Fruit fly (Drosophila melanogaster) Kc167 (cell line): Measurements from ENCODE around the gene CG8132.

Experiments used
- Myc ChIP-seq: fragments of >200 bp; optimal IDR thresholded peaks from 2 replicates; lab custom pipeline; 2017; ENCODE audit warnings: missing external identifiers
- Sin3A ChIP-seq: fragments of >200 bp; optimal IDR thresholded peaks from 2 replicates; lab custom pipeline; 2018; ENCODE audit warnings: missing external identifiers
- h ChIP-seq: fragments of >200 bp; optimal IDR thresholded peaks from 3 replicates; lab custom pipeline; 2018; ENCODE audit warnings: missing external identifiers
- insv ChIP-seq: fragments of >200 bp; optimal IDR thresholded peaks from 3 replicates; lab custom pipeline; 2018; ENCODE audit warnings: missing external identifiers
- psq ChIP-seq: fragments of >200 bp; optimal IDR thresholded peaks from 2 replicates; lab custom pipeline; 2017; ENCODE audit warnings: missing external identifiers
- ttk ChIP-seq: sonication (Bioruptor generic); optimal IDR thresholded peaks from 2 replicates; lab custom pipeline; 2017; ENCODE audit warnings: missing external identifiers

CG8132 gene

DNA sequence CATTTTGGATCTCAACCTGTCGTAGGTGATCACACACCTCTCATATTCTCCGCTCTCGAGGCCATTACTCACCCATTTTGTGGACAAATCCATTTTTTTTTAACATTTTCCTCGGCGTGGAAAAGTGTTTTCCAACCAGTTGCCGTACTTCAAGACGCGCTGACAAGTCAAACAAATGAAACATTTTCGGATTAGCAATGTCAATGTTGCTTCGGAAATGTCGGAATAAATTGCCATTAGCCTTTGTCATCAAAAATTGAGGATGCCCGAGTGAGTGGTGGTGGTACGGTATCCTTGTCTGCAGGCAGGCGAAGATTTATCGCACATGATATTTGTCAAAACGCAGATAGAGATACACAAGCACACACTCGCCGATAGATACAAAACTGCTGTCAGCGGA is 26.0 kb downstream of the CG8132 start:
- no peak for TF ChIP-seq psq (lab: Kevin White, UChicago)
- TF ChIP-seq insv = no peak
- TF ChIP-seq Myc (lab: Kevin White, UChicago) = no peak
- TF ChIP-seq Sin3A (lab: Kevin White, UChicago) = no peak
- no peak for TF ChIP-seq h
- no peak for TF ChIP-seq ttk

DNA sequence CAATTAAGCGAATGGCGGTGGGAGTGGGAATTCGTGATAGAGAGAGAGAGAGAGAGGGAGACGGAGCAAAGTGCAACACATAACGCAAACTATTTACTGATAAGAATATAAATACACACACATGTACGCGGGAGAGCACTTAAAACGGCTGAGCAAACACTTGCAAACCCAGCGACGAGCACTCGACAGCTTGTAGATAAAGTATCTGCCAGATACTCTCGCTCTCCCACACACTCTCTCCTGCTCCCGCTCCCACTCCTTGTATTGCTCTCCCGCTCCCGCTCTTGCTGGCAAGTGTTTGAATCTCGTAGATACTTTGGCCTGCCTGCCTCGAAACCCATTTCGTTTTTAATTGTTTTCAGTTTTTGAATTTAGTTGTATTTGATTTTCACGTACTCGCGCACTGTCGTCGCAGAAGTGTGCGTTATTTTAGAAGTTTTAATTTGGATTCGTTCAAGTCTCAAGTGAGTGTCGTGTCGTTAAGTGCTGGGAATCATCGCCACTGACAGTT is 26.9 kb downstream of the CG8132 start:
- no peak for TF ChIP-seq insv
- no peak for TF ChIP-seq psq (lab: Kevin White, UChicago)
- no peak for TF ChIP-seq ttk
- TF ChIP-seq Sin3A (lab: Kevin White, UChicago) = no peak
- no peak for TF ChIP-seq Myc (lab: Kevin White, UChicago)

DNA sequence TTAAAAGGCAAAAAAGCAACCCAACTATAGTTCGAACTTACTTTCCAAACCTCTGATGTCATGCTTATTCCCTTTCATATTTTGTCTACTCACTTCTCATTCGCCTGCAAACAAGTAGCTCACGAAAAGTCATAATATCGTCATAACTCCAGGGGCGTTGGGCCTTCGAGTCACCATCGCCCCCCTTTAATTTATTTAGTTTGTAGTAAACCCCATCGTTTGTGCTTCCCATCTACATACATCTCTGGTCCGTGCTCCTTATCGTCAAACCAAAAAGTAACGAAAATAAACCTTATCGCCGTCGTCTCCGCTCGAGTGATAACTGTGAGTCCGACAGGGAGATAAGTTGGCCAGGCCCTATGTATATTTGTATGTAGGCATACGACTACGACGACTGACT is 27.7 kb downstream of the CG8132 start:
- no peak for TF ChIP-seq insv
- no peak for TF ChIP-seq Myc (lab: Kevin White, UChicago)
- no peak for TF ChIP-seq h
- no peak for TF ChIP-seq psq (lab: Kevin White, UChicago)
- TF ChIP-seq Sin3A (lab: Kevin White, UChicago) = no peak
- TF ChIP-seq ttk = no peak

DNA sequence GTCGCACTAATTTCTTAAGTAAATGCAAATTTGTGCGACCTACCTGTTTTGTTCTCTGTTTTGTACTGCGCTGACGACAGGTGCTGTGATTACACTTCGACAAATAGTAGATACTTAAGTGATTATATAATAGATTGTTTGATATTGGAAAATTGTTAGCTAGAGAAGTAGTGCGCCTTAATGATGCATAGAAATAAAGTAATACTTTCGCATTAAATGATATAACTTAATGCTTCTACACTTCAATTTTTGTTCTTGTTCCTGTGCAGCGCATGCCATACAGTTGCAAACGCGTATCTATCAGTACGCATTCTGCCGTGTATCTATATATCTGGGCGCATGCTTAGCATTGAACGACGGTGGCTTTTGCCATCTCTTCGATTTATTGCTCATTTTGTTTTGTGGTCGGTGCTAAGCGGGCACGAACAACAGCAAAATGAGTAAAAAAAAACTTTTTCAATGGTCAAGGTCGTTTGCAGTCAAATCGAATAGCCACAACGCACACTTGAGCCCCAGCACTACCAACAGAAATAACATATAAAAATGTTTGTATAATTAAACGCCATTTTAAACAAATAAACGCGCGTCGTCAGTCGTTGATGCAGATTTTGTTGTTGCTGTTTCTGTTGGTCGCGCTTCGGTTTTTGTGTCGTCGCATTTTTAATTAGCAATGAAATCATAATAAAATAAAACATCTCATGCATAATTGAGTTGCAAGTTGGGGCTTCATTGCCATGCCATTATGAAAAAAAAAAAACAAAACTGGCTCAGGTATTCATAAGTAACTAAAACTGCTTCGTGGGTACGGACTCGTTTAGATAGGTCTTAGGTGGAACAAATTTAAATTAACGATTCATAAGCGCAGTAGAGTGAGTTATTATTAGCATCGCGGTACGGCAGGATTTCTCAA is 29.3 kb downstream of the CG8132 start:
- TF ChIP-seq insv (no peak), Sin3A (lab: Kevin White, UChicago) (no peak), h (no peak), ttk (no peak), Myc (lab: Kevin White, UChicago) (no peak), psq (lab: Kevin White, UChicago) (no peak)

DNA sequence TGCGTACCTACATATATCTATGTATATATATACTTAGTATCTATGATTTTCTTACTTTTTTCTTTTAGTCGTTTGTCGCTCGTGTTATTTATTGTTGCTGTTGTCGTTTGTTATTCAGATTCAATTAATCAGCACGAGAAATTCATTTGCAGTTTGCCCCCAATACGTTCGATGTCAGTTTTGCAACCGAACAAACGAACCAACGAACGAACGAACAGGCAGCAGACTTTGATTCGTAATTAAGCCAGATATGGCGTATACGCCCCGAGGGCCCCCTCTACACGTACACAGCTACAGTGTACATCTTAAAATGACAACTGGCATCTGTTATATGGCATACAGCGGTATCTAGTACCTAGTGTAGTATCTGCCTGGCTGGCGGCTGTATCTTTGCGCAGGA is 32.0 kb downstream of the CG8132 start:
- no peak for TF ChIP-seq ttk
- no peak for TF ChIP-seq psq (lab: Kevin White, UChicago)
- TF ChIP-seq Sin3A (lab: Kevin White, UChicago) = no peak
- TF ChIP-seq h = no peak
- TF ChIP-seq insv = no peak
- no peak for TF ChIP-seq Myc (lab: Kevin White, UChicago)

DNA sequence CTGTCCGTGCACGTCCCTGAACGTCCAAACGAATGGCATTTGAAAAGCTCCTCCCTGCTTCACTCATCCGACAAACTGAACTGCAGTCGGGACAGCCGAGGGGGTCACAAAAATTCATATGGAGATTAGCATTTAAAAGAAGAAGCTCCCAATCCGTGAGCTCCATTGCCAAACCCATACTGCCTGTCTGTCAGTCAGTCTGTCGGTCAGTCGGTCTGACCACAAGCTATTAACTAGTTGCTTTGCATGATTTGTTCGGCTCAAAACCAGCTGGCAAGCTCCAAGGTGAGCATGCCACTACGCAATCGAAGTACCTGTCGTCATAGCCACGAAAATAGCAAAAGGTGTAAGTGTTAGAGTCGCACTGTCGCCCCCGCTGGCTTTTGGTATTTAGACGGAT is 32.5 kb downstream of the CG8132 start:
- TF ChIP-seq h (no peak), Sin3A (lab: Kevin White, UChicago) (no peak), Myc (lab: Kevin White, UChicago) (no peak), insv (no peak), ttk (no peak), psq (lab: Kevin White, UChicago) (no peak)

DNA sequence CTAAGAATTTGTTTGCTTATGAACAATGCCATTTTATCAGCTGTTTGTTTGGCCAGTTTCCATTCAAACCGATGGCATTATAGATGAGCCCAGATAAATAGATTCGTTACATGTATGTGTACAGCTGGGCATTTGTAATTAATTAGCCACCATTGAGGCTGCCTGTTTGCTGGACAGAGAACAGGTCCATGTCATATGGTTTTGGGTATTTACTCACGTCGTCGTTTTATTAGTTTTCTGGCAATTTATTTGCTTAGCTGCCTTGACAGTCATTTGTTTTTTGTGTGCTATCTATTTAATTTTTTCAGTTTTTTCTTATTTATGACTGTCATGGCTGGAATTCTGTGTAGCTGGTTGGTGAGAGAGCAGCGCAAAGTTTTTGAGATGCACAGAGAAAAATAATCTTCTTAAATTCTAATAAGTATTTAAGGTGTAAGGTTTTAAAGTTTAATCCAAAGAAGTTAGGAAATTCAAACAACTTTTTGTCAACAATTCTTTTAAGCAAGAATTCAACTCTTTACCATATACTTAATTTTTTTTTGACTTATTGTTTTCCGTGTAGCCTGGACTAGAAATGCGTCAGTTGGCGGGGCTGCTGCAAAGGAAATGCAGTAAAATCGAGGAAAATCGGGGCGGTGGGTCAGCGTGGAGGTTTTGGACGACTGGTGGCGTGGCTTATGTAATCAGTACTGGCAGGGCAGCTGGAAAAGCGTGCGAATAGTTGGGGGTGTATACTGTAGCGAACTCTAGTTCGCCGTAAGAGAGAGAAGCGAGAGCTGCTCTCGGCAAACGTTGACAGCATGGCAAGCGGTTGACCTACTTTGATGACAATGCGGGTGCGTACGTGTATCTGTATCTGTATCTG is 33.5 kb downstream of the CG8132 start:
- TF ChIP-seq psq (lab: Kevin White, UChicago) (no peak), Sin3A (lab: Kevin White, UChicago) (no peak), insv (no peak), Myc (lab: Kevin White, UChicago) (no peak), h (no peak), ttk (no peak)

DNA sequence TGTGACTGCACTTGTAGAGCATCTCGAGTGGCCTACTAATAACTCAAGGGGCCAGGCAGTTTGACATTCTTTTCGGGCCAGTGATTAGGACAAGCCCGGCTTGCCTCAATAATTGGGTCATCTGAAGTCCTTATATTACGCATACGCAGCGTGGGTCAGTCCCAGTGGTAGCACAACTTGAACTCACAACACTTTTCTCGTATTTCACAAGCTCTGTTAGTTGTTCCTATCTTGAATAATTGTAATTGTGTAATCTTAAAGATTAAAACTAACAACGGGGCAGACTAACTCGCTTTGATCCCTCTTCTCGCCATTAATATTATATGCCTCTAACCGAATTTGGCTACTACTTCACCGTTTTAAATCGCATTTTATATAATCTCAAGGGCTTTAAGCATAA is 34.6 kb downstream of the CG8132 start:
- no peak for TF ChIP-seq Sin3A (lab: Kevin White, UChicago)
- TF ChIP-seq psq (lab: Kevin White, UChicago) = no peak
- TF ChIP-seq ttk = no peak
- no peak for TF ChIP-seq insv
- no peak for TF ChIP-seq Myc (lab: Kevin White, UChicago)
- TF ChIP-seq h = no peak

DNA sequence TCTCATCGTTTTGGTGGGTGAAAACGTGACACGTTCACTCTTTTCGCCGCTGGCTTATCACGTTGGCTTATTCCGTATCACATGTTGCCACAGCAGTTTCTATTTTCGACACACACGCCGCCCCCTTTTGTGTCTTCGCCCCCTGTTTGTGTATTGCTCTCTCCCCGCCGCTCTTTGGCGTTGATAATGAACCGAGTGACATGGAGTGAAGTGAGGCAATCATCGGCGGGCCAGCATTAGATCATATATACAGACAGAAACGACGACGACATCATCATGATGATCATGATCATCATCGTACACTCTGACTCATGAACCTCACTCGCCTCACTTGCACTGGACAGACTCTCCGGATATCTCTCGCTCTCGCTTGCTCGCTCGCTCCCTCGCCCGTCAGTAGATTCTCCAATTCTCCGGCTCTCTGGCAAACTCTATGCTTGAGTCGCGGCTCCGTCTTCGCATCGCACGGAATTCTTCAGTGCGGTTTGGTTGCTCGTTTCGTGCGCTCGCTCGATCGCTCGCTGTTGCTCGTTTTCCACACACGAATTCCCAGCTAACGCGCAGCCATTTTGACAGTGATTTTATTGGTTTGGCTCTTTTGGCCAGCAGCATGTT is 35.2 kb downstream of the CG8132 start:
- TF ChIP-seq psq (lab: Kevin White, UChicago) (no peak), Myc (lab: Kevin White, UChicago) (no peak), h (no peak), insv (no peak), ttk (no peak), Sin3A (lab: Kevin White, UChicago) (no peak)

DNA sequence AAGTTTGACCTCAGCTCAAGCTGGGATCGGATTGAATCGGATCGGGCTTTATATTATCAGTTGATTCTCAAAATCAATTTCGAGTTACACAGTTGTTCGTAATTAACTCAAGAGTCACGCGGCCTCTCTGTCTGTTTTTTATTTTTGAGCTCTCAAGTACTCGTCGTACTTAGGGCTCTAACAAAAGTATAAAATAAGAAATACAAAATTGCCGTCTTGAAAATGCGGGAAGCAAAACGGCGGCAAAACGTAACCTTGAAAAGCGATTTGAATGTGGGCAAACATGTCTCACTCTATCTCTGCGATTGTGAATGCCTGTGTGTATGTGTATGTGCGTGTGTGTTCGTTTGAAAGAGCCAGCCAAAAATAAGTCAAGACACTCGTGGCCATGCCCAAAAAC is 36.3 kb downstream of the CG8132 start:
- no peak for TF ChIP-seq insv
- TF ChIP-seq ttk = no peak
- no peak for TF ChIP-seq psq (lab: Kevin White, UChicago)
- no peak for TF ChIP-seq Myc (lab: Kevin White, UChicago)
- no peak for TF ChIP-seq Sin3A (lab: Kevin White, UChicago)
- TF ChIP-seq h = no peak

DNA sequence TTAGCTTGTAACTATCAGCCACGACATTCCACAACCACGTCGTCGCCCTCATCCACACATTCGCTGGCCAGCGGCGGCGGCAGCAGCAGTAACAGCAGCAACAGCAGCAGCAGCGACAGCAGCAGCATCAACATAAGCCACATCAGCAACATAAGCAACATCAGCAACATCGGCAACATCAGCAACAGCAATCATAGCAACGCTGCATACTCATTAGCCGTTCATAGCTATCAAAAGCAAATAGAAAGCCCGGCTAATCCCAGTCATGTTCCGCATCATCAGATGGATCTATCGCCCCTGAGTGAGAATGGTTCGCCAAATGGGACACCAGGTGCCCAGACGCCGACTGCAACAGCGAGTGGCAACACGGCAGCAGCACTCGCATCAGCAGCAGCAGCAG is 39.8 kb downstream of the CG8132 start:
- no peak for TF ChIP-seq ttk
- TF ChIP-seq psq (lab: Kevin White, UChicago) = no peak
- no peak for TF ChIP-seq Myc (lab: Kevin White, UChicago)
- no peak for TF ChIP-seq h
- no peak for TF ChIP-seq Sin3A (lab: Kevin White, UChicago)
- no peak for TF ChIP-seq insv

DNA sequence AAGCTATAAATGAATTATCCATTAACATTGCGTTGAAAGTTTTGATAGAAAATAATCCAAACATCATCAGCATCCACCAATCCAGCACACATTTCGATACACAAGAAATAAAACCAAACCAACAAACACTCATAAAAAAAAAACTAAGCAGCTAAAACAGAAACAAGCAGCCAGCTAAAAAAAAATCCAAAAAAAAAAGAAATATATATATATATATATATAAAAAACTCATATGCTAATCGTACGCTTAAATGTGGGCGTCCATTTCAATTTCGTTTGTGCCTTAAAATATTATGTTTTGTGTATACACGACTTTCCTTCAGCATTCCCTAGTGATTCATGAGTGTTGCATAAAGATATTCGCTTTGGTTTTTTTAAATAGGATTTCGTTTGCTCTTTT is 40.7 kb downstream of the CG8132 start:
- TF ChIP-seq psq (lab: Kevin White, UChicago) = no peak
- TF ChIP-seq insv = no peak
- TF ChIP-seq ttk = no peak
- no peak for TF ChIP-seq h
- TF ChIP-seq Sin3A (lab: Kevin White, UChicago) = no peak
- no peak for TF ChIP-seq Myc (lab: Kevin White, UChicago)
